Worm (Caenorhabditis elegans) whole organism, young adult: ENCODE data around the gene far-5.

Experiments used
- F39B2.1 ChIP-seq: fragments of 200-800 bp; sonication (Bioruptor generic); IDR thresholded peaks from 2 replicates; pipeline ENCODE4 v1.3.6; 2022; ENCODE audit warnings: missing genetic modification reagents, missing genetic modification characterization, missing compliant biosample characterization
- F57C9.4 ChIP-seq: sonication (generic microtip); optimal IDR thresholded peaks from 2 replicates; lab custom pipeline; 2017; ENCODE audit warnings: mild to moderate bottlenecking, missing genetic modification characterization, missing compliant biosample characterization
- Y53G8AR.9 ChIP-seq: fragments of 200-800 bp; sonication (Bioruptor generic); conservative IDR thresholded peaks from 2 replicates; pipeline ENCODE4 v1.3.6; 2022; ENCODE audit warnings: missing genetic modification reagents, missing genetic modification characterization, missing compliant biosample characterization
- atf-7 ChIP-seq: sonication (generic microtip); optimal IDR thresholded peaks from 2 replicates; lab custom pipeline; 2017; ENCODE audit warnings: mild to moderate bottlenecking, missing genetic modification characterization, missing compliant biosample characterization
- ceh-27 ChIP-seq: fragments of 200-800 bp; sonication (Bioruptor generic); optimal IDR thresholded peaks from 2 replicates; lab custom pipeline; 2018; ENCODE audit warnings: mild to moderate bottlenecking, missing genetic modification characterization, moderate library complexity, missing compliant biosample characterization
- efl-1 ChIP-seq: fragments of 150-350 bp; optimal IDR thresholded peaks from 2 replicates; lab custom pipeline; 2014; ENCODE audit warnings: missing biosample characterization, missing genetic modification reagents, missing genetic modification characterization
- ets-4 ChIP-seq: fragments of 200-800 bp; sonication (Bioruptor generic); optimal IDR thresholded peaks from 2 replicates; lab custom pipeline; 2018; ENCODE audit warnings: mild to moderate bottlenecking, missing genetic modification characterization, missing compliant biosample characterization
- gei-17 ChIP-seq: fragments of 200-800 bp; sonication (Bioruptor generic); optimal IDR thresholded peaks from 2 replicates; lab custom pipeline; 2018; ENCODE audit warnings: mild to moderate bottlenecking, missing genetic modification characterization, missing compliant biosample characterization
- hlh-12 ChIP-seq: sonication (generic microtip); optimal IDR thresholded peaks from 2 replicates; lab custom pipeline; 2016; ENCODE audit warnings: missing genetic modification characterization, missing compliant biosample characterization
- lin-26 ChIP-seq: fragments of 200-800 bp; sonication (Bioruptor generic); IDR thresholded peaks from 2 replicates; pipeline ENCODE4 v1.3.6; 2022; ENCODE audit warnings: missing genetic modification reagents, missing genetic modification characterization, missing compliant biosample characterization
- lin-35 ChIP-seq, 3 experiments: fragments of 150-350 bp in 2 of 3; sonication (generic microtip) in 1 of 3; optimal IDR thresholded peaks; 2 replicates each; lab custom pipeline; 2014 to 2018; ENCODE audit warnings: missing biosample characterization in 3 of 3, missing genetic modification characterization in 3 of 3, missing genetic modification reagents in 3 of 3
- mes-4 ChIP-seq: sonication (generic microtip); optimal IDR thresholded peaks from 2 replicates; lab custom pipeline; 2016; ENCODE audit warnings: missing genotype, missing genetic modification characterization, missing compliant biosample characterization
- nfya-1 ChIP-seq: sonication (generic microtip); optimal IDR thresholded peaks from 2 replicates; lab custom pipeline; 2017; ENCODE audit warnings: antibody characterized with exemption, missing compliant biosample characterization, missing genetic modification characterization, borderline replicate concordance; ENCODE audit not compliant: insufficient read depth
- nhr-27 ChIP-seq: fragments of 200-800 bp; sonication (Bioruptor generic); optimal IDR thresholded peaks from 2 replicates; lab custom pipeline; 2018; ENCODE audit warnings: mild to moderate bottlenecking, missing genetic modification characterization, moderate library complexity, missing compliant biosample characterization
- nhr-80 ChIP-seq: sonication (generic microtip); optimal IDR thresholded peaks from 2 replicates; lab custom pipeline; 2016; ENCODE audit warnings: missing genetic modification characterization, missing compliant biosample characterization
- pbrm-1 ChIP-seq: fragments of 200-800 bp; sonication (Bioruptor generic); IDR thresholded peaks from 2 replicates; pipeline ENCODE4 v1.3.6; 2022; ENCODE audit warnings: missing genetic modification reagents, missing genetic modification characterization, missing compliant biosample characterization
- sdz-38 ChIP-seq: sonication (generic microtip); optimal IDR thresholded peaks from 2 replicates; lab custom pipeline; 2016; ENCODE audit warnings: missing genotype, missing genetic modification characterization, missing compliant biosample characterization
- somi-1 ChIP-seq: fragments of 200-800 bp; sonication (Bioruptor generic); optimal IDR thresholded peaks from 2 replicates; lab custom pipeline; 2018; ENCODE audit warnings: mild to moderate bottlenecking, missing genetic modification characterization, missing compliant biosample characterization
- zim-3 ChIP-seq: sonication (generic microtip); optimal IDR thresholded peaks from 2 replicates; lab custom pipeline; 2017; ENCODE audit warnings: mild to moderate bottlenecking, missing genetic modification characterization, moderate library complexity, missing compliant biosample characterization
- ztf-22 ChIP-seq: fragments of 200-800 bp; sonication (Bioruptor generic); optimal IDR thresholded peaks from 2 replicates; lab custom pipeline; 2018; ENCODE audit warnings: mild to moderate bottlenecking, missing genetic modification characterization, moderate library complexity, missing compliant biosample characterization

The far-5 gene

DNA sequence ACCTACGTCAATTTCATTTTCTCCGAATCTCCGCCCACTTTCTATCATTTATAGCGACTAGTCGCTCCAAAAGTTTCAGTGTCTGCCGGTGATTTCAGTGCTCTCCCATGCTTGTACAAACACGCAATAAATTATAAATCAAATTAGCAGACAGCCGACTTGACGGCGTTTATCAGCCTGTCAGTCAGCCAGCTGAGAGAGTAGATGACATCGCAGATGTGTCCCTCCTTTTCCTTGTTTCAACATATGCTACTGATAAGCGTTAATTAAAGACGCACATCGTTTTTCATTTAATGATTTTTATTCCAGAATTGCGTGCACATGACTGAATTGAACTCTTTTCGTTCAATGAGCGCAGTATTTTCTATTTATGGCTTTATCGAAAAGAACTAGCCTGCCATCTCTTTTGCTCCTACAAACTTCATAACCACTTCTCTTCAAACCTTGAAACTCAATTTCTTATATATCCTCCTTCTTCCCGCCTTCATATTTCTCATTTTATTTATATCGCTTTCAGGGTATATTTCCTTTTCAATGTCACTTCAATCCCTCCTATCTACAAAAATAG lies 47.9 kb downstream of the far-5 start, which contains the start of gene lap-2 (continued):
- TF ChIP-seq zim-3 (no peak), ztf-22 (GFP tag; lab: Kevin White, UChicago) (peak; percentile 33), nfya-1 (tag; lab: Kevin White, UChicago) (no peak), F39B2.1 (GFP tag; lab: Robert Waterston, UW) (no peak), gei-17 (GFP tag; lab: Kevin White, UChicago) (no peak)

DNA sequence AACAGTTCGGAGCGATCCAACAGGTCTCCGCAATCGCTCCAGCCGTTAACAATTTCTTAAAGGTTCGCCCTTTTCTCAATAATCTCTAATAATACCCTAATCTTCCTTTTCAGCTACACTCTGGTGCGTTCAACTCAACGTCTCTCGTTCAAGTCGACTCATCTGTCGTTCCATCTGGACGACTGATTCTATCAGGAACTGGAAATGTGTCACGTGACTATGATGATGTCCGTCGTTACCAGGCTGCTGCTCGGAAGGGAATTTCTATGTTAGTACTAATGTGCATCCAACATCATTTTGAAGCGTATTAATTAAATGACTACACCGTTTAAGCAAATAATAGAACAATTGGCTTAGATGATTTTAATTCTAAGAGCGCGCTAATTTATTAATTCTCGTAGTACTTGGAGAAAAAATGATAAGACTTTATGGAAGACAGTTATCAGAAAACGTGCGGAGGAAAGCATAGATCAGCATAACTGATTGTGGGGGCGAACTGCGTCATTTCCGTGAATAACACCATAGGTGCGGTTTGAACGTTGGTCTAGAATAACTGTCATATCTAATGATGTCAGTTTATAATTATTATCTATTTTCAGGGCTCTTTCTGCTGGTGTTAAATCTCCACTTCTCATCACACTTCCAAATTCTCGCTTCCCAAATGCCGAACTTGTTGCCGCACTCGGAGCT lies 48.6 kb downstream of the far-5 start:
- TF ChIP-seq nhr-80 (tag; lab: Kevin White, UChicago) (peak; percentile 31), ets-4 (GFP tag; lab: Kevin White, UChicago) (peak; percentile 51), atf-7 (tag; lab: Kevin White, UChicago) (peak; percentile 34), pbrm-1 (GFP tag; lab: Robert Waterston, UW) (0 out of 2 replicates have a peak, but pooled peaks have one; percentile 5), gei-17 (GFP tag; lab: Kevin White, UChicago) (no peak), hlh-12 (tag; lab: Kevin White, UChicago) (no peak)

DNA sequence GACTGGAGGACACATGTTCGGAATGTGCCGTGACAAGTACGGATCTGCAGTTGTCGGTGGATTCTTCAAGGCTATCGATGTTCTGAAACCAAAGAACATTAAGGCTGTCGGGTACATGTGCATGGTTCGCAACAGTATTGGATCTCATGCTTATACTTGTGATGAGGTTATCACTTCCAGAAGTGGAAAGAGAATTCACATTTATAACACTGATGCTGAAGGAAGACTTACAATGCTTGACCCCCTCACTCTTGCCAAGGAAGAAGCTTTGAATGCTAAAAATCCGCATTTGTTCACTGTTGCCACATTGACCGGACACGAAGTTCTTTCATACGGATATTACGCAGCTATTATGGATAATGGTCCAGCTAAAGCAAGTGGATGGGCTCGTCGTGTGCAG lies 49.6 kb downstream of the far-5 start:
- no peak for TF ChIP-seq lin-26 (GFP tag; lab: Robert Waterston, UW)
- TF ChIP-seq Y53G8AR.9 (GFP tag; lab: Robert Waterston, UW), result no peak
- no peak for TF ChIP-seq F39B2.1 (GFP tag; lab: Robert Waterston, UW)
- TF ChIP-seq mes-4, result no peak
- TF ChIP-seq somi-1 (GFP tag; lab: Kevin White, UChicago), result no peak
- no peak for TF ChIP-seq F57C9.4 (tag; lab: Kevin White, UChicago)
- TF ChIP-seq sdz-38 (tag; lab: Kevin White, UChicago), result no peak
- TF ChIP-seq nhr-27, result no peak
- no peak for TF ChIP-seq ceh-27 (GFP tag; lab: Kevin White, UChicago)
- TF ChIP-seq nfya-1 (tag; lab: Kevin White, UChicago), result no peak
- no peak for TF ChIP-seq efl-1 (GFP tag; lab: Kevin White, UChicago)
- no peak for TF ChIP-seq lin-35 (GFP tag; optimal IDR thresholded peaks at IDR 0.05; lab: Kevin White, UChicago)
